Fruit fly (Drosophila melanogaster) whole organism, adult: ENCODE results near the gene Lamtor1.

ENCODE experiments used
- CG12768 ChIP-seq: fragments of 200-800 bp; sonication (Bioruptor generic); optimal IDR thresholded peaks from 2 replicates; lab custom pipeline; 2017; ENCODE audit warnings: missing biosample characterization, missing genetic modification characterization, mild to moderate bottlenecking, moderate library complexity, missing genetic modification reagents
- CG14711 ChIP-seq: fragments of 200-800 bp; sonication (Bioruptor generic); optimal IDR thresholded peaks from 2 replicates; lab custom pipeline; 2018; ENCODE audit warnings: missing biosample characterization, mild to moderate bottlenecking, missing genetic modification characterization, moderate library complexity
- CG33017 ChIP-seq: fragments of 200-800 bp; sonication (Bioruptor generic); optimal IDR thresholded peaks from 2 replicates; lab custom pipeline; 2018; ENCODE audit warnings: missing biosample characterization, mild to moderate bottlenecking, missing genetic modification characterization, moderate library complexity
- CG5204 ChIP-seq: fragments of 200-800 bp; sonication (Bioruptor generic); optimal IDR thresholded peaks from 2 replicates; lab custom pipeline; 2016; ENCODE audit warnings: missing biosample characterization, missing genetic modification characterization
- Clk ChIP-seq: fragments of 200-800 bp; sonication (Bioruptor generic); optimal IDR thresholded peaks from 2 replicates; lab custom pipeline; 2017; ENCODE audit warnings: missing biosample characterization, missing genetic modification characterization
- Crg-1 ChIP-seq: fragments of 200-800 bp; sonication (Bioruptor generic); optimal IDR thresholded peaks from 2 replicates; lab custom pipeline; 2016; ENCODE audit warnings: missing biosample characterization, missing genetic modification characterization
- Mnt ChIP-seq: fragments of 200-800 bp; sonication (Bioruptor generic); optimal IDR thresholded peaks from 2 replicates; lab custom pipeline; 2016; ENCODE audit warnings: missing biosample characterization, mild to moderate bottlenecking, missing genetic modification characterization
- bab1 ChIP-seq: fragments of 200-800 bp; sonication (Bioruptor generic); optimal IDR thresholded peaks from 3 replicates; lab custom pipeline; 2019; ENCODE audit warnings: missing biosample characterization, mild to moderate bottlenecking, missing genetic modification characterization, moderate library complexity
- kay ChIP-seq: fragments of 200-800 bp; sonication (Bioruptor generic); peaks from one replicate; lab custom pipeline; 2016; ENCODE audit warnings: missing biosample characterization, missing genetic modification characterization, borderline replicate concordance
- tj ChIP-seq: fragments of 200-800 bp; sonication (Bioruptor generic); optimal IDR thresholded peaks from 3 replicates; lab custom pipeline; 2017; ENCODE audit warnings: missing biosample characterization, mild to moderate bottlenecking, missing genetic modification characterization, moderate library complexity
- toe ChIP-seq: fragments of 200-800 bp; sonication (Bioruptor generic); optimal IDR thresholded peaks from 2 replicates; lab custom pipeline; 2016; ENCODE audit warnings: missing biosample characterization, missing genetic modification characterization

dm6 chr3L:20002482-20003234 lies 26.2 kb downstream of the Lamtor1 start, which contains the start of gene CG7668:
- TF ChIP-seq Clk (GFP tag; lab: Kevin White, UChicago) (peak; percentile 80), bab1 (GFP tag; lab: Kevin White, UChicago) (peak; percentile 92), CG33017 (tag; lab: Kevin White, UChicago) (peak; percentile 85), CG12768 (peak; percentile 87), Crg-1 (GFP tag; lab: Kevin White, UChicago) (peak; percentile 71), kay (GFP tag; lab: Kevin White, UChicago) (peak; percentile 75), CG5204 (GFP tag; lab: Kevin White, UChicago) (peak; percentile 76), CG14711 (tag; lab: Kevin White, UChicago) (peak; percentile 82), Mnt (peak; percentile 62), toe (GFP tag; lab: Kevin White, UChicago) (peak; percentile 85), tj (GFP tag; lab: Kevin White, UChicago) (peak; percentile 59)
